Fruit fly (Drosophila melanogaster): Measurements from ENCODE around the gene bru1.

dm6 chr2L:12252287-12252686, 77.5 kb downstream of the bru1 start:
- no peak for TF ChIP-seq Myc (optimal IDR thresholded peaks at IDR 0.05)
- TF ChIP-seq psq (optimal IDR thresholded peaks at IDR 0.05), result no peak
- TF ChIP-seq h (optimal IDR thresholded peaks at IDR 0.05), result no peak
- TF ChIP-seq insv (optimal IDR thresholded peaks at IDR 0.05), result no peak
- no peak for TF ChIP-seq Sin3A (optimal IDR thresholded peaks at IDR 0.05)

Measured in Kc167 (cell line).